Worm (Caenorhabditis elegans): ENCODE results near the gene F55B11.7.

- TF ChIP-seq aptf-3 (GFP tag; IDR thresholded peaks at IDR 0.05) (no peak), tbp1 (GFP tag; optimal IDR thresholded peaks at IDR 0.05) (no peak), unc-62 (GFP tag; optimal IDR thresholded peaks at IDR 0.05) (no peak), F33H1.4 (GFP tag; IDR thresholded peaks at IDR 0.05) (no peak), pha-4 (tag; optimal IDR thresholded peaks at IDR 0.05) (no peak), hmg-1.2 (GFP tag; IDR thresholded peaks at IDR 0.05) (no peak), ztf-25 (GFP tag; IDR thresholded peaks at IDR 0.05) (no peak), ceh-58 (GFP tag; IDR thresholded peaks at IDR 0.05) (no peak), lsl-1 (GFP tag; optimal IDR thresholded peaks at IDR 0.05) (no peak), F22D6.2 (tag; optimal IDR thresholded peaks at IDR 0.05) (no peak), ama-1 (optimal IDR thresholded peaks at IDR 0.05) (no peak), ama-1 (GFP tag; optimal IDR thresholded peaks at IDR 0.05) (no peak), attf-6 (GFP tag; IDR thresholded peaks at IDR 0.05) (no peak), K12H6.12 (tag; optimal IDR thresholded peaks at IDR 0.05) (no peak)
Measured at ce11 chrIV:14417128-14417527, 4.7 kb downstream of the F55B11.7 start, which contains the start of gene F55B11.6.
